Worm (Caenorhabditis elegans): ENCODE measurements around the gene F13A2.3.

The F13A2.3 gene

DNA sequence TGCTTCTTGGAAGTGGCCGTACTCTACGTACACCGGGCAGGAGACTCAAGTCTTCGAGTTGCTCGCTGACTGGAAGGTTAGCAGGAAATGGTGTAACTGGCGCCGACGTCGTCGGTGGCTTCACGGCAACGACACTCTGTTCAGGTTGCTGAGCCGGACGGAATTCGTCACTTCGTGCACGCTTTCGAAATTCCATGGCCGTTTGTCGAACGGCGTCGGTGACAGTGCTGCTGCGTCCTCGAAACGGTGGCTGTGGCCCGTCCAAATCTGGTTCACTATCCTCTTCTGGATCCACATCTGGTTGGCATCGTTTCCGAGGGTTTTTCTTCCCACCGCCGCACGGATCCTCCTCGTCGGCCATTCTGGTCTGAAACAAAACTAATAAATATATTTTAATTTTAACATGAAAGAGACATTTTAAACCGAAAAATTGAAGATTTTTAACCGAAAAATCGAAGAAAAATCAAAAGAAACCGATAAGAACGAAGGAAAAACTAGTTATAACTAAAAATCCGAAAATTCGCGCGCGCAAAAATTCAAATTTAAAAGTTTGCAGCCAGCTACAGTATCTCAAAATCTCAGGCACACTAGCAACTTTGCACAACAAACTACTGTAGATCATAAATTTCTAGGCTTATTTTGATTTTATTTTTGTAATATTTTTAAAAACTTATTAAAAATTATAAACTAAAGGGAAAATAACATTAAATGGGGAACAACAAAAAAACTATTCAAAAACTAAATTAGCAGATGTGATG lies 20.2 kb downstream of the F13A2.3 start, which contains the start of gene F32D1.7:
Gene F32D1.7 (minus strand): TSS at position 367 of the 758 bp plus-strand sequence.
- no peak for TF ChIP-seq ZK546.5 (tag; optimal IDR thresholded peaks at IDR 0.05)
- no peak for TF ChIP-seq unc-39 (tag; optimal IDR thresholded peaks at IDR 0.05)
- TF ChIP-seq nhr-21 (tag; optimal IDR thresholded peaks at IDR 0.05), result no peak
- TF ChIP-seq mab-5 (tag; optimal IDR thresholded peaks at IDR 0.05), result no peak
- no peak for TF ChIP-seq Y55F3AM.14 (GFP tag; optimal IDR thresholded peaks at IDR 0.05)
- TF ChIP-seq ama-1 (optimal IDR thresholded peaks at IDR 0.05), result no peak
- TF ChIP-seq sma-9 (GFP tag; optimal IDR thresholded peaks at IDR 0.05), result no peak
- no peak for TF ChIP-seq sma-9 (tag; optimal IDR thresholded peaks at IDR 0.05)
- no peak for TF ChIP-seq fos-1 (tag; optimal IDR thresholded peaks at IDR 0.05)
- no peak for TF ChIP-seq elt-3 (tag; optimal IDR thresholded peaks at IDR 0.05)
- no peak for TF ChIP-seq ztf-1 (GFP tag; conservative IDR thresholded peaks at IDR 0.05)
- no peak for TF ChIP-seq alr-1 (tag; optimal IDR thresholded peaks at IDR 0.05)
- no peak for TF ChIP-seq R02D3.7 (tag; optimal IDR thresholded peaks at IDR 0.05)
- TF ChIP-seq unc-62 (GFP tag; optimal IDR thresholded peaks at IDR 0.05), result no peak
- no peak for TF ChIP-seq ceh-82 (tag; optimal IDR thresholded peaks at IDR 0.05)
- TF ChIP-seq mbf-1 (tag; optimal IDR thresholded peaks at IDR 0.05), result no peak
- no peak for TF ChIP-seq sem-4 (tag; optimal IDR thresholded peaks at IDR 0.05)
- TF ChIP-seq dmd-4 (tag; optimal IDR thresholded peaks at IDR 0.05), result no peak
- TF ChIP-seq gmeb-1 (tag; optimal IDR thresholded peaks at IDR 0.05), result no peak
- no peak for TF ChIP-seq nhr-6 (tag; optimal IDR thresholded peaks at IDR 0.05)
- TF ChIP-seq crh-2 (tag; optimal IDR thresholded peaks at IDR 0.05), result no peak

ce11 chrV:4374625-4375024 lies 21.5 kb downstream of the F13A2.3 start, which contains the start of gene neg-1:
Gene neg-1, minus strand, starts transcription at chrV:4374874.
- TF ChIP-seq F13H6.1 (tag; optimal IDR thresholded peaks at IDR 0.05) (no peak), fos-1 (tag; optimal IDR thresholded peaks at IDR 0.05) (no peak), sma-3 (GFP tag; optimal IDR thresholded peaks at IDR 0.05) (no peak), skn-1 (tag; optimal IDR thresholded peaks at IDR 0.05) (no peak), nhr-129 (tag; optimal IDR thresholded peaks at IDR 0.05) (no peak), ama-1 (optimal IDR thresholded peaks at IDR 0.05) (no peak), nhr-12 (tag; optimal IDR thresholded peaks at IDR 0.05) (no peak), ceh-82 (tag; optimal IDR thresholded peaks at IDR 0.05) (no peak), elt-1 (tag; optimal IDR thresholded peaks at IDR 0.05) (no peak), Y55F3AM.14 (GFP tag; optimal IDR thresholded peaks at IDR 0.05) (no peak), blmp-1 (tag; optimal IDR thresholded peaks at IDR 0.05; ENCODE audit: insufficient read depth) (no peak), zag-1 (tag; optimal IDR thresholded peaks at IDR 0.05) (no peak), C34F6.9 (tag; optimal IDR thresholded peaks at IDR 0.05) (no peak)

ce11 chrV:4373656-4374055 lies 22.5 kb downstream of the F13A2.3 start:
- no peak for TF ChIP-seq elt-3 (tag; optimal IDR thresholded peaks at IDR 0.05)
- no peak for TF ChIP-seq gmeb-1 (tag; optimal IDR thresholded peaks at IDR 0.05)
- TF ChIP-seq blmp-1 (tag; optimal IDR thresholded peaks at IDR 0.05; ENCODE audit: insufficient read depth), result no peak
- TF ChIP-seq skn-1 (tag; optimal IDR thresholded peaks at IDR 0.05), result no peak
- TF ChIP-seq sem-4 (tag; optimal IDR thresholded peaks at IDR 0.05), result no peak
- no peak for TF ChIP-seq unc-55 (GFP tag; optimal IDR thresholded peaks at IDR 0.05)
- no peak for TF ChIP-seq mbf-1 (tag; optimal IDR thresholded peaks at IDR 0.05)
- TF ChIP-seq mdl-1 (tag; optimal IDR thresholded peaks at IDR 0.05), result no peak
- no peak for TF ChIP-seq R02D3.7 (tag; optimal IDR thresholded peaks at IDR 0.05)
- TF ChIP-seq nhr-23 (tag; optimal IDR thresholded peaks at IDR 0.05), result no peak
- TF ChIP-seq snpc-4 (tag; optimal IDR thresholded peaks at IDR 0.05), result no peak
- TF ChIP-seq nhr-129 (tag; optimal IDR thresholded peaks at IDR 0.05), result no peak
- no peak for TF ChIP-seq peb-1 (tag; optimal IDR thresholded peaks at IDR 0.05)
- TF ChIP-seq sma-9 (GFP tag; optimal IDR thresholded peaks at IDR 0.05), result no peak
- TF ChIP-seq sma-9 (tag; optimal IDR thresholded peaks at IDR 0.05), result no peak
- no peak for TF ChIP-seq F13H6.1 (tag; optimal IDR thresholded peaks at IDR 0.05)
- TF ChIP-seq zag-1 (tag; optimal IDR thresholded peaks at IDR 0.05), result no peak
- no peak for TF ChIP-seq nhr-77 (tag; optimal IDR thresholded peaks at IDR 0.05)

DNA sequence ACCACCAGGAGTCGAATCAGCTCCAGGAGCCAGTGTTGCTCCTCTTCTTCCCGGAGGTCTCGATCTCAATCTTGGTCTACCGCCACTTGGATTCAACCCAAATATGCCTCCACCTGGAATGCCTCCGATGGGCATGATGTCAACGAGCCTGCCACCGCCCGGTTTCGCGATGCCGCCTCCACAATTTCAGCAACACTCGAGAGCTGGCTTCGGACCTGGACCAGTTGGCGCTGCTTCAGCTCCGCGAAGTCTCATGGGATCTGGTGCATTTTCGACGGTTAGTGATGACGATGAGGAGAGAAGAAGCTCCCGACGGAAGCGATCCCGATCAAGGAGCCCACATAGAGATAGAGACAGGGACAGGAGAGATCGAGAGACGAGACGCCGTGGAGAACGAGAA lies 23.2 kb downstream of the F13A2.3 start:
- no peak for TF ChIP-seq mbf-1 (tag; optimal IDR thresholded peaks at IDR 0.05)
- TF ChIP-seq skn-1 (tag; optimal IDR thresholded peaks at IDR 0.05), result no peak
- TF ChIP-seq unc-39 (tag; optimal IDR thresholded peaks at IDR 0.05), result no peak
- no peak for TF ChIP-seq nhr-10 (tag; optimal IDR thresholded peaks at IDR 0.05)
- no peak for TF ChIP-seq gmeb-1 (tag; optimal IDR thresholded peaks at IDR 0.05)
- TF ChIP-seq sem-4 (tag; optimal IDR thresholded peaks at IDR 0.05), result no peak
- no peak for TF ChIP-seq zag-1 (tag; optimal IDR thresholded peaks at IDR 0.05)
- no peak for TF ChIP-seq blmp-1 (tag; optimal IDR thresholded peaks at IDR 0.05; ENCODE audit: insufficient read depth)
- TF ChIP-seq Y55F3AM.14 (GFP tag; optimal IDR thresholded peaks at IDR 0.05), result no peak
- TF ChIP-seq lsy-2 (tag; optimal IDR thresholded peaks at IDR 0.05), result no peak
